Worm (Caenorhabditis elegans) whole organism, L2 larva: ENCODE measurements around the gene ZK813.2.

Experiments used
- R02D3.7 ChIP-seq: fragments of 150-350 bp; optimal IDR thresholded peaks from 2 replicates; lab custom pipeline; 2014; ENCODE audit warnings: missing biosample characterization, missing genetic modification characterization
- ceh-82 ChIP-seq: fragments of 150-350 bp; optimal IDR thresholded peaks from 2 replicates; lab custom pipeline; 2014; ENCODE audit warnings: missing biosample characterization, missing genetic modification characterization
- egl-27 ChIP-seq: sonication (generic microtip); optimal IDR thresholded peaks from 3 replicates; lab custom pipeline; 2017; ENCODE audit warnings: missing biosample characterization, missing genetic modification reagents, missing genetic modification characterization
- lsy-2 ChIP-seq, 2 experiments: fragments of 150-350 bp in 1 of 2; sonication (generic microtip) in 1 of 2; optimal IDR thresholded peaks; 2 replicates each; lab custom pipeline; 2014 to 2017; ENCODE audit warnings: missing biosample characterization in 2 of 2, missing genetic modification characterization in 2 of 2
- nhr-10 ChIP-seq: sonication (generic microtip); optimal IDR thresholded peaks from 2 replicates; lab custom pipeline; 2017; ENCODE audit warnings: missing biosample characterization, missing genetic modification characterization
- nhr-11 ChIP-seq: fragments of 150-350 bp; optimal IDR thresholded peaks from 2 replicates; lab custom pipeline; 2014; ENCODE audit warnings: missing biosample characterization, missing genetic modification characterization
- nhr-23 ChIP-seq: fragments of 150-350 bp; optimal IDR thresholded peaks from 2 replicates; lab custom pipeline; 2014; ENCODE audit warnings: missing biosample characterization, missing genetic modification reagents, missing genetic modification characterization
- skn-1 ChIP-seq: sonication (generic microtip); optimal IDR thresholded peaks from 2 replicates; lab custom pipeline; 2017; ENCODE audit warnings: missing biosample characterization, missing genetic modification characterization
- sma-9 ChIP-seq, 2 experiments: fragments of 150-350 bp in 1 of 2; sonication (generic microtip) in 1 of 2; optimal IDR thresholded peaks; 2 replicates each; lab custom pipeline; 2014 to 2016; ENCODE audit warnings: missing genetic modification characterization in 2 of 2, mild to moderate bottlenecking in 1 of 2, missing biosample characterization in 1 of 2, missing compliant biosample characterization in 1 of 2, missing genetic modification reagents in 1 of 2, moderate library complexity in 1 of 2
- unc-39 ChIP-seq: fragments of 150-350 bp; optimal IDR thresholded peaks from 2 replicates; lab custom pipeline; 2014; ENCODE audit warnings: missing biosample characterization, missing genetic modification characterization
- ztf-11 ChIP-seq: sonication (generic microtip); optimal IDR thresholded peaks from 2 replicates; lab custom pipeline; 2017; ENCODE audit warnings: missing biosample characterization, missing genetic modification characterization
- ztf-4 ChIP-seq: fragments of 150-350 bp; optimal IDR thresholded peaks from 2 replicates; lab custom pipeline; 2014; ENCODE audit warnings: missing biosample characterization, missing genetic modification characterization

DNA sequence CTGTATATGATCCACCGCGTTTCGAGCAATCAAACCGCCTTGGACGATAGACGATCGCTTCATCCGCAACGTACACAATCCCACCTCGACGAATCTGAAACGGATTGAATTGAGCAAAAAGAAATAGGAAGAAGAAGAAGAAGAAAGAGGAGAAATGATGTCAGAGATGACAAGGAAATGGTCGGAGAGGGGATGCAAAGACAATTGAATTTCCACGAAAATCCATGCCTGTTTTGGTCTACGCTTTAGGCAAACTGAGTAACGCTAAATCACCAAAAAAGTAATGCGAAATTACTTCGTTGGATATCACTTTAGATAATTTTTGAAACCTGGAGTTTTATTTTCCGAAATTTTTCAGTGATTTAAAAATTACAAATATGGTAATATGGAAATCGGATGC, 14.5 kb upstream of the ZK813.2 start:
- TF ChIP-seq egl-27, result no peak
- TF ChIP-seq unc-39, result no peak
- TF ChIP-seq sma-9 (GFP tag; optimal IDR thresholded peaks at IDR 0.05; lab: Kevin White, UChicago), result peak; percentile 5
- no peak for TF ChIP-seq sma-9 (tag; optimal IDR thresholded peaks at IDR 0.05; lab: Kevin White, UChicago)
- TF ChIP-seq skn-1 (tag; lab: Kevin White, UChicago), result no peak
- TF ChIP-seq ceh-82 (tag; lab: Kevin White, UChicago), result no peak
- TF ChIP-seq ztf-4 (tag; lab: Kevin White, UChicago), result no peak
- TF ChIP-seq nhr-23 (tag; lab: Kevin White, UChicago), result no peak
- no peak for TF ChIP-seq lsy-2 (tag; optimal IDR thresholded peaks at IDR 0.05; lab: Kevin White, UChicago)
- no peak for TF ChIP-seq R02D3.7
- TF ChIP-seq ztf-11 (tag; lab: Kevin White, UChicago), result no peak
- TF ChIP-seq nhr-11 (tag; lab: Kevin White, UChicago), result no peak
- TF ChIP-seq nhr-10 (tag; lab: Kevin White, UChicago), result no peak
